Worm (Caenorhabditis elegans) whole organism, L4/young adult: ENCODE data around the gene cyp-32B1.

Source experiments
- W03F9.2 ChIP-seq: fragments of 150-350 bp; optimal IDR thresholded peaks from 2 replicates; lab custom pipeline; 2014; ENCODE audit warnings: missing biosample characterization, missing genetic modification characterization
- him-1 ChIP-seq: sonication (generic microtip); optimal IDR thresholded peaks from 2 replicates; lab custom pipeline; 2016; ENCODE audit warnings: missing genotype, missing genetic modification reagents, missing genetic modification characterization, missing compliant biosample characterization

DNA sequence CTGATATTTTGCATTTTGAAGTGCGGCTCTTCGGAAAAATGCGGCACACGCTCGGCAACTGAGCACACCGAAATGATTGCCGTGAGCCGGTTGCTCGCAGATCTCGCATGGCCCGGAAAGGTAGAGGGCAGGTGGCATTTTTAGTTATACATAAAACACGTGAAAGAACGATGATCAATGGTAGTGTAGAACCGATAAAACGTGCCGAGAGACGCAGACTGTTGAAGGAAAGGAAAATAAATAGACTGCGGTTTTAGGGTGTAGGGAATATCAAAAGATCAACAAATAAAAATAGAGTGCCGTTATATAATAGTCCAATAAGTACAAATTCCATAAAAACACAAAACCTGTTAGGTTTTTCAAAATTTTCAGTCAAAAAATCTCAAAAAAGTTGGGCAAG, 10.7 kb upstream of the cyp-32B1 start, which contains the start of gene nhr-133:
- TF ChIP-seq W03F9.2 (tag; lab: Kevin White, UChicago) = no peak
- no peak for TF ChIP-seq him-1 (tag; lab: Kevin White, UChicago)
